Fruit fly (Drosophila melanogaster): Measurements from ENCODE around the gene CG7840.
A peak's percentile ranks its signal among the peaks of the same experiment; 100 is the strongest.

The CG7840 gene

DNA sequence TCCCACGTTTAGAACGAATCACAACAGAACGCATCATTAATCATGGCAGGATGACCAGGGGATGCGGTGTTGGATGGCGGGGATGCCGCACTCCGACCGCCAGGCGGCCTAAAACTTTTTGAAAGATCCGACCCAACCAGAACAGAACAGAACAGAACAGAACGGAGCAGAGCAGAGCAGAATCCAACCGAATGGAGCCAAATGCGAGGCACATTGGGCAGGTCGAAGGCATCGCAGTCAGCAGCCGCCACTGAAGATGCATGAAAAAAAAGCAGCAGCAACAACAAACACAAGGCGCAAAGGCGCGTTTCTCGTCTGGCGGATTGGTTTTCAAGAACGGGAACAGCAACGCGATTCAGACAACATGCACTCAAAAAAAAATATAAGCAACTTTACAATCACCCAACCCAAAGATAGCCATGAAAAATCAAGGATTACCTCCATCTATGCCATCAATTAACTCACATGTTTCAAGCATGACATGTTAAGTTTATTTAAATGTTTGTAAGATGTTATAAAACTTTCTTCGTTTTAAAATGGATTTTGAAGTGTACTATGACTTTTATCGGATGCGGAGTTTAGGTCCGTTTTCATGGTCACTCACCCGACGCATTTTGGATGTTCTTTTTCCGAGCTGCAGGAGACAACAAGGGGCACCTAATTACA lies 25.9 kb upstream of the CG7840 start (continued):
- no peak for TF ChIP-seq TFAM (GFP tag; optimal IDR thresholded peaks at IDR 0.05)
- peak; percentile 69; the same call in 1 of the 2 replicates for TF ChIP-seq CG8765 (GFP tag; IDR thresholded peaks at IDR 0.05)
- peak; percentile 56 for TF ChIP-seq CoRest (tag; optimal IDR thresholded peaks at IDR 0.05)
- peak; percentile 60 for TF ChIP-seq CG6813 (GFP tag; optimal IDR thresholded peaks at IDR 0.05)
- no peak for TF ChIP-seq CG18011 (GFP tag; optimal IDR thresholded peaks at IDR 0.05)
- peak; percentile 74 for TF ChIP-seq CG8924 (tag; optimal IDR thresholded peaks at IDR 0.05)
- no peak for TF ChIP-seq Hmr (GFP tag; optimal IDR thresholded peaks at IDR 0.05)
- no peak for TF ChIP-seq Dp (GFP tag; optimal IDR thresholded peaks at IDR 0.05)
- TF ChIP-seq slou (GFP tag; optimal IDR thresholded peaks at IDR 0.05), result no peak
- TF ChIP-seq Kr (GFP tag; optimal IDR thresholded peaks at IDR 0.05), result no peak
- no peak for TF ChIP-seq wek (GFP tag; optimal IDR thresholded peaks at IDR 0.05)
- TF ChIP-seq dm (GFP tag; optimal IDR thresholded peaks at IDR 0.05), result peak; percentile 16
- TF ChIP-seq mld (GFP tag; IDR thresholded peaks at IDR 0.05; ENCODE audit: partially characterized antibody), result no peak
- peak; percentile 79 for TF ChIP-seq CG17361 (GFP tag; IDR thresholded peaks at IDR 0.05)
- no peak for TF ChIP-seq CG42726 (GFP tag; IDR thresholded peaks at IDR 0.05; ENCODE audit: partially characterized antibody)
- TF ChIP-seq CG16863 (GFP tag; optimal IDR thresholded peaks at IDR 0.05), result peak; percentile 63
- TF ChIP-seq dimm (GFP tag; IDR thresholded peaks at IDR 0.05), result no peak
- peak; percentile 82 for TF ChIP-seq ara (GFP tag; IDR thresholded peaks at IDR 0.05)
- TF ChIP-seq Bdp1 (GFP tag; optimal IDR thresholded peaks at IDR 0.05), result peak; percentile 37
- no peak for TF ChIP-seq CkIIα-i1 (GFP tag; IDR thresholded peaks at IDR 0.05)
- no peak for TF ChIP-seq wdn (GFP tag; IDR thresholded peaks at IDR 0.05)
- peak; percentile 60 for TF ChIP-seq Camta (GFP tag; optimal IDR thresholded peaks at IDR 0.05)
- peak; percentile 63 for TF ChIP-seq lmd (GFP tag; IDR thresholded peaks at IDR 0.05)
- peak; percentile 8 for TF ChIP-seq crc (GFP tag; optimal IDR thresholded peaks at IDR 0.05)
- peak; percentile 98 for TF ChIP-seq sens (GFP tag)
- TF ChIP-seq fru (optimal IDR thresholded peaks at IDR 0.05), result no peak
- TF ChIP-seq CG30020 (tag; optimal IDR thresholded peaks at IDR 0.05), result peak; percentile 20
- TF ChIP-seq nau (GFP tag; optimal IDR thresholded peaks at IDR 0.05), result no peak
- no peak for TF ChIP-seq CG1792 (GFP tag; optimal IDR thresholded peaks at IDR 0.05)
- no peak for TF ChIP-seq luna (GFP tag; optimal IDR thresholded peaks at IDR 0.05)
- peak; percentile 63 for TF ChIP-seq CG30431 (GFP tag; optimal IDR thresholded peaks at IDR 0.05)
- TF ChIP-seq B-H1 (GFP tag; IDR thresholded peaks at IDR 0.05), result no peak
- peak; percentile 50 for TF ChIP-seq CG18476 (GFP tag; optimal IDR thresholded peaks at IDR 0.05)
- peak; percentile 71 for TF ChIP-seq pum (GFP tag; optimal IDR thresholded peaks at IDR 0.05)
- TF ChIP-seq kni (GFP tag; optimal IDR thresholded peaks at IDR 0.05), result no peak
- peak; percentile 18 for TF ChIP-seq lab (GFP tag; optimal IDR thresholded peaks at IDR 0.05)
- no peak for TF ChIP-seq Lim3 (GFP tag; IDR thresholded peaks at IDR 0.05)
- peak; percentile 28 for TF ChIP-seq oc (tag; optimal IDR thresholded peaks at IDR 0.05)
- peak; percentile 27 for TF ChIP-seq CHES-1-like (GFP tag; optimal IDR thresholded peaks at IDR 0.05)
- TF ChIP-seq chinmo (GFP tag; IDR thresholded peaks at IDR 0.05; ENCODE audit: partially characterized antibody), result no peak
- peak; percentile 52 for TF ChIP-seq Dad (GFP tag; optimal IDR thresholded peaks at IDR 0.05)
- peak; percentile 40; the same call in 1 of the 2 replicates for TF ChIP-seq dan (GFP tag; IDR thresholded peaks at IDR 0.05)
- no peak for TF ChIP-seq CG14667 (GFP tag; IDR thresholded peaks at IDR 0.05)
- TF ChIP-seq CG2712 (tag; optimal IDR thresholded peaks at IDR 0.05), result peak; percentile 88
- TF ChIP-seq CG4707 (GFP tag; optimal IDR thresholded peaks at IDR 0.05), result peak; percentile 25
- no peak for TF ChIP-seq CG15514 (GFP tag; optimal IDR thresholded peaks at IDR 0.05)
- TF ChIP-seq HLH54F (GFP tag; optimal IDR thresholded peaks at IDR 0.05), result peak; percentile 5
- no peak for TF ChIP-seq CG10147 (GFP tag; optimal IDR thresholded peaks at IDR 0.05)
- peak; percentile 31 for TF ChIP-seq NC2α (GFP tag; optimal IDR thresholded peaks at IDR 0.05)
- TF ChIP-seq Elba2 (GFP tag; optimal IDR thresholded peaks at IDR 0.05), result no peak
- TF ChIP-seq CG6654 (GFP tag; optimal IDR thresholded peaks at IDR 0.05), result no peak

Measured in whole organism, embryonic.